Fruit fly (Drosophila melanogaster) whole organism, wandering third instar larva: ENCODE measurements around the gene CG4661.

Experiments
- Abd-B ChIP-seq: fragments of >200 bp; optimal IDR thresholded peaks from 2 replicates; lab custom pipeline; 2017; ENCODE audit warnings: missing biosample characterization, missing genetic modification characterization
- CG9705 ChIP-seq: fragments of 200-800 bp; sonication (Bioruptor generic); optimal IDR thresholded peaks from 2 replicates; lab custom pipeline; 2018; ENCODE audit warnings: missing biosample characterization, mild to moderate bottlenecking, missing genetic modification characterization
- Dfd ChIP-seq: fragments of >200 bp; optimal IDR thresholded peaks from 2 replicates; lab custom pipeline; 2017; ENCODE audit warnings: missing biosample characterization, missing genetic modification characterization
- Dif ChIP-seq: fragments of 200-275, 200-300 bp; sonication (Bioruptor generic); optimal IDR thresholded peaks from 2 replicates; lab custom pipeline; 2018; ENCODE audit warnings: missing biosample characterization, missing genetic modification characterization; ENCODE audit not compliant: partially characterized antibody
- Jra ChIP-seq: sonication (Bioruptor generic); optimal IDR thresholded peaks from 2 replicates; lab custom pipeline; 2016; ENCODE audit warnings: missing biosample characterization, missing genetic modification characterization
- N ChIP-seq: fragments of >200 bp; optimal IDR thresholded peaks from 2 replicates; lab custom pipeline; 2018; ENCODE audit warnings: missing biosample characterization, missing external identifiers, missing genetic modification characterization
- OdsH ChIP-seq: fragments of 200-800 bp; sonication (Bioruptor generic); optimal IDR thresholded peaks from 2 replicates; lab custom pipeline; 2016; ENCODE audit warnings: missing biosample characterization, mild to moderate bottlenecking, missing genetic modification characterization
- Rel ChIP-seq, 2 experiments: fragments of 200-800 bp; sonication (Bioruptor generic) in 1 of 2; optimal IDR thresholded peaks; 2 replicates in 1 of 2; 3 replicates in 1 of 2; lab custom pipeline; 2016 to 2019; ENCODE audit warnings: mild to moderate bottlenecking in 2 of 2, missing biosample characterization in 2 of 2, missing genetic modification characterization in 2 of 2, moderate library complexity in 1 of 2
- Sp1 ChIP-seq: fragments of 200-800 bp; sonication (Bioruptor generic); optimal IDR thresholded peaks from 3 replicates; lab custom pipeline; 2019; ENCODE audit warnings: missing biosample characterization, mild to moderate bottlenecking, missing genetic modification characterization, moderate library complexity
- Vsx2 ChIP-seq: fragments of 200-300, 225-300 bp; sonication (Bioruptor generic); optimal IDR thresholded peaks from 2 replicates; lab custom pipeline; 2018; ENCODE audit warnings: missing biosample characterization, missing genetic modification characterization; ENCODE audit not compliant: partially characterized antibody
- brk ChIP-seq: fragments of 200-800 bp; sonication (Bioruptor generic); optimal IDR thresholded peaks from 2 replicates; lab custom pipeline; 2016; ENCODE audit warnings: missing biosample characterization, mild to moderate bottlenecking, missing genetic modification characterization
- h ChIP-seq: fragments of 200-800 bp; sonication (Bioruptor generic); optimal IDR thresholded peaks from 3 replicates; lab custom pipeline; 2016; ENCODE audit warnings: missing biosample characterization, mild to moderate bottlenecking, missing genetic modification characterization
- lola ChIP-seq: fragments of >200 bp; optimal IDR thresholded peaks from 2 replicates; lab custom pipeline; 2017; ENCODE audit warnings: missing biosample characterization, missing genetic modification characterization
- sage ChIP-seq: fragments of 200-800 bp; sonication (Bioruptor generic); optimal IDR thresholded peaks from 2 replicates; lab custom pipeline; 2016; ENCODE audit warnings: missing biosample characterization, mild to moderate bottlenecking, missing genetic modification characterization
- sv ChIP-seq: fragments of 200-800 bp; sonication (Bioruptor generic); optimal IDR thresholded peaks from 3 replicates; lab custom pipeline; 2016; ENCODE audit warnings: missing biosample characterization, missing genetic modification characterization
- usp ChIP-seq: fragments of >200 bp; optimal IDR thresholded peaks from 2 replicates; lab custom pipeline; 2017; ENCODE audit warnings: missing biosample characterization, missing genetic modification characterization

The CG4661 gene

dm6 chrX:12821556-12821955 is 36.0 kb downstream of the CG4661 start:
- no peak for TF ChIP-seq Abd-B (GFP tag; lab: Kevin White, UChicago)
- no peak for TF ChIP-seq N (GFP tag; lab: Kevin White, UChicago)
- no peak for TF ChIP-seq Jra (GFP tag; lab: Kevin White, UChicago)
- no peak for TF ChIP-seq h (GFP tag; lab: Kevin White, UChicago)
- TF ChIP-seq OdsH (GFP tag; lab: Kevin White, UChicago) = no peak
- no peak for TF ChIP-seq CG9705 (GFP tag; lab: Kevin White, UChicago)
- TF ChIP-seq sage (GFP tag; lab: Kevin White, UChicago) = no peak
- TF ChIP-seq Rel (GFP tag; optimal IDR thresholded peaks at IDR 0.05; lab: Kevin White, UChicago) = no peak
- TF ChIP-seq Rel (tag; optimal IDR thresholded peaks at IDR 0.05; lab: Kevin White, UChicago) = no peak
- TF ChIP-seq sv (GFP tag; lab: Kevin White, UChicago) = no peak
- TF ChIP-seq Dfd (GFP tag; lab: Kevin White, UChicago) = no peak
- TF ChIP-seq brk (GFP tag; lab: Kevin White, UChicago) = no peak
- no peak for TF ChIP-seq Sp1 (GFP tag; lab: Kevin White, UChicago)
- no peak for TF ChIP-seq Dif (GFP tag; lab: Kevin White, UChicago)
- no peak for TF ChIP-seq Vsx2 (GFP tag; lab: Kevin White, UChicago)
- no peak for TF ChIP-seq lola (GFP tag; lab: Kevin White, UChicago)
- TF ChIP-seq usp (GFP tag; lab: Kevin White, UChicago) = no peak
- TF ChIP-seq, all 38 proteins: peak for 0
